Fruit fly (Drosophila melanogaster) S2 (cell line): ENCODE data around the gene CG32086.

Experiments
- CG8478 ChIP-seq: fragments of >200 bp; optimal IDR thresholded peaks from 2 replicates; lab custom pipeline; 2018
- CTCF ChIP-seq, 2 experiments: fragments of >200 bp; optimal IDR thresholded peaks; 2 replicates each; lab custom pipeline; 2018

DNA sequence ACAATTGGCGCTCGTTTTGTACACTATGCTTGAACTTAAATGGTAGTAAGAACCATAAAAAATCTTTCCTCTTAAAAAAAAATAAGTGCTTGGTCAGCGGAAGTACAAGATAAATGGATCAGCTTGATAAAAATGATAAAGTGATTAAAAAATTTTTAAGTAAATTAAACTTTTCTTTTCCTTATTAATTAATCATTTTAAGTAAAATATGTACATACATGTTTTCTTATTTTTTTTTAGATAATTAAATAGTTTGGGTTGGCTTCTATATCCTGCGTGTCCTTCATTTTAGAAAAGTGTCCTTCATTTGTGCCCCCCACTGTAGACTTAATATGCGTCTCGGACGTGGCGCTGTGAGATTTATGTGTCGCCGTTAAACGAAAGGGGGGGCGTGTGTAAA is 27.2 kb downstream of the CG32086 start:
- TF ChIP-seq CG8478 (no peak), CTCF (optimal IDR thresholded peaks at IDR 0.05; lab: Kevin White, UChicago) (no peak)
